Fruit fly (Drosophila melanogaster) whole organism, embryonic: ENCODE data around the gene CG14221.

Source experiments
- Asciz ChIP-seq: fragments of 200-800 bp; sonication (Bioruptor generic); optimal IDR thresholded peaks from 2 replicates; lab custom pipeline; 2017; ENCODE audit warnings: missing biosample characterization, mild to moderate bottlenecking, missing genetic modification characterization, missing genetic modification reagents
- CG10565 ChIP-seq: fragments of 200-800 bp; sonication (Bioruptor generic); optimal IDR thresholded peaks from 3 replicates; lab custom pipeline; 2016; ENCODE audit warnings: missing biosample characterization, mild to moderate bottlenecking, missing genetic modification characterization
- CG11723 ChIP-seq: fragments of 200-800 bp; sonication (Bioruptor generic); optimal IDR thresholded peaks from 2 replicates; lab custom pipeline; 2017; ENCODE audit warnings: missing biosample characterization, mild to moderate bottlenecking, missing genetic modification characterization
- CG12219 ChIP-seq: fragments of 200-800 bp; sonication (Bioruptor generic); optimal IDR thresholded peaks from 3 replicates; lab custom pipeline; 2018; ENCODE audit warnings: missing biosample characterization, mild to moderate bottlenecking, missing genetic modification characterization
- CG13624 ChIP-seq: fragments of 200-800 bp; sonication (Bioruptor generic); optimal IDR thresholded peaks from 2 replicates; lab custom pipeline; 2016; ENCODE audit warnings: missing biosample characterization, missing genetic modification characterization
- CG14710 ChIP-seq: fragments of 200-800 bp; sonication (Bioruptor generic); optimal IDR thresholded peaks from 3 replicates; lab custom pipeline; 2019; ENCODE audit warnings: missing biosample characterization, mild to moderate bottlenecking, missing genetic modification characterization, moderate library complexity
- CG15011 ChIP-seq: fragments of 200-800 bp; sonication (Bioruptor generic); optimal IDR thresholded peaks from 3 replicates; lab custom pipeline; 2018; ENCODE audit warnings: missing biosample characterization, mild to moderate bottlenecking, missing genetic modification characterization
- CG15269 ChIP-seq: fragments of 200-800 bp; sonication (Bioruptor generic); optimal IDR thresholded peaks from 2 replicates; lab custom pipeline; 2018; ENCODE audit warnings: missing biosample characterization, mild to moderate bottlenecking, missing genetic modification characterization, moderate library complexity
- CG1602 ChIP-seq: fragments of 200-800 bp; sonication (Bioruptor generic); optimal IDR thresholded peaks from 3 replicates; lab custom pipeline; 2016; ENCODE audit warnings: missing biosample characterization, missing genetic modification characterization
- CG1647 ChIP-seq: fragments of 200-800 bp; sonication (Bioruptor generic); optimal IDR thresholded peaks from 3 replicates; lab custom pipeline; 2016; ENCODE audit warnings: missing biosample characterization, missing genetic modification characterization
- CG16813 ChIP-seq: fragments of 200-800 bp; sonication (Bioruptor generic); IDR thresholded peaks from 3 replicates; pipeline ENCODE4 v1.3.6; 2022; ENCODE audit warnings: missing biosample characterization, missing genetic modification characterization; ENCODE audit not compliant: partially characterized antibody
- CG17385 ChIP-seq: fragments of 200-800 bp; sonication (Bioruptor generic); optimal IDR thresholded peaks from 3 replicates; lab custom pipeline; 2018; ENCODE audit warnings: missing biosample characterization, mild to moderate bottlenecking, missing genetic modification characterization
- CG17568 ChIP-seq: fragments of 200-800 bp; sonication (Bioruptor generic); optimal IDR thresholded peaks from 2 replicates; lab custom pipeline; 2018; ENCODE audit warnings: missing biosample characterization, mild to moderate bottlenecking, missing genetic modification characterization, moderate library complexity
- CG2202 ChIP-seq: fragments of 200-800 bp; sonication (Bioruptor generic); optimal IDR thresholded peaks from 2 replicates; lab custom pipeline; 2018; ENCODE audit warnings: missing biosample characterization, mild to moderate bottlenecking, missing genetic modification characterization
- CG34422 ChIP-seq: fragments of 200-800 bp; sonication (Bioruptor generic); IDR thresholded peaks from 3 replicates; pipeline ENCODE4 v1.3.6; 2022; ENCODE audit warnings: missing biosample characterization, missing genetic modification characterization
- CG5180 ChIP-seq: fragments of 200-800 bp; sonication (Bioruptor generic); optimal IDR thresholded peaks from 3 replicates; lab custom pipeline; 2017; ENCODE audit warnings: missing biosample characterization, missing genetic modification characterization, mild to moderate bottlenecking, moderate library complexity, missing genetic modification reagents
- CG8478 ChIP-seq: fragments of >200 bp; optimal IDR thresholded peaks from 2 replicates; lab custom pipeline; 2018
- CG8924 ChIP-seq: fragments of 200-800 bp; optimal IDR thresholded peaks from 3 replicates; lab custom pipeline; 2019; ENCODE audit warnings: missing biosample characterization, mild to moderate bottlenecking, missing genetic modification characterization, moderate library complexity
- CTCF ChIP-seq: fragments of 200-800 bp; sonication (Bioruptor generic); optimal IDR thresholded peaks from 2 replicates; lab custom pipeline; 2017; ENCODE audit warnings: missing biosample characterization, mild to moderate bottlenecking, missing genetic modification characterization, moderate library complexity
- Eip74EF ChIP-seq, 2 experiments: fragments of 200-800 bp in 1 of 2; fragments of >200 bp in 1 of 2; sonication (Bioruptor generic) in 1 of 2; optimal IDR thresholded peaks; 2 replicates each; lab custom pipeline; 2017 to 2019; ENCODE audit warnings: missing biosample characterization in 2 of 2, missing genetic modification characterization in 2 of 2, mild to moderate bottlenecking in 1 of 2, moderate library complexity in 1 of 2
- Fer1 ChIP-seq: fragments of 200-800 bp; sonication (Bioruptor generic); optimal IDR thresholded peaks from 2 replicates; lab custom pipeline; 2017; ENCODE audit warnings: missing biosample characterization, mild to moderate bottlenecking, missing genetic modification characterization
- Hand ChIP-seq: fragments of 200-800 bp; sonication (Bioruptor generic); optimal IDR thresholded peaks from 2 replicates; lab custom pipeline; 2017; ENCODE audit warnings: mild to moderate bottlenecking, missing biosample characterization, missing genetic modification reagents, missing genetic modification characterization
- Hsf ChIP-seq: fragments of 200-800 bp; sonication (Bioruptor generic); optimal IDR thresholded peaks from 3 replicates; lab custom pipeline; 2016; ENCODE audit warnings: missing biosample characterization, missing genetic modification characterization
- Lpt ChIP-seq: fragments of >200 bp; optimal IDR thresholded peaks from 2 replicates; lab custom pipeline; 2018; ENCODE audit warnings: missing biosample characterization, missing genetic modification characterization
- Oaz ChIP-seq: fragments of 200-800 bp; sonication (Bioruptor generic); IDR thresholded peaks from 2 replicates; pipeline ENCODE4 v1.3.6; 2022; ENCODE audit warnings: missing biosample characterization, missing genetic modification characterization
- Opbp ChIP-seq: fragments of 200-800 bp; sonication (Bioruptor generic); IDR thresholded peaks from 3 replicates; pipeline ENCODE4 v1.3.6; 2022; ENCODE audit warnings: missing biosample characterization, missing genetic modification characterization; ENCODE audit not compliant: partially characterized antibody
- Pdp1 ChIP-seq, 2 experiments: fragments of 200-800 bp; sonication (Bioruptor generic); optimal IDR thresholded peaks; 3 replicates each; lab custom pipeline; 2016; ENCODE audit warnings: missing biosample characterization in 2 of 2, missing genetic modification characterization in 2 of 2, mild to moderate bottlenecking in 1 of 2, moderate library complexity in 1 of 2
- Sin3A ChIP-seq: fragments of >200 bp; optimal IDR thresholded peaks from 2 replicates; lab custom pipeline; 2018
- Tbp ChIP-seq: fragments of >200 bp; optimal IDR thresholded peaks from 2 replicates; lab custom pipeline; 2018; ENCODE audit warnings: missing biosample characterization, missing genetic modification characterization
- Usf ChIP-seq: fragments of 200-800 bp; sonication (Bioruptor generic); optimal IDR thresholded peaks from 2 replicates; lab custom pipeline; 2017; ENCODE audit warnings: missing genotype, missing biosample characterization, missing genetic modification characterization
- abd-A ChIP-seq: fragments of 200-800 bp; sonication (Bioruptor generic); optimal IDR thresholded peaks from 3 replicates; lab custom pipeline; 2019; ENCODE audit warnings: missing biosample characterization, mild to moderate bottlenecking, missing genetic modification characterization, moderate library complexity
- al ChIP-seq: fragments of 200-800 bp; sonication (Bioruptor generic); IDR thresholded peaks from 2 replicates; pipeline ENCODE4 v1.3.6; 2022; ENCODE audit warnings: missing biosample characterization, missing genetic modification characterization
- bbx ChIP-seq: fragments of 200-800 bp; sonication (Bioruptor generic); IDR thresholded peaks from 2 replicates; pipeline ENCODE4 v1.3.6; 2022; ENCODE audit warnings: missing biosample characterization, missing genetic modification characterization; ENCODE audit not compliant: partially characterized antibody
- bcd ChIP-seq: fragments of 200-800 bp; sonication (Bioruptor generic); optimal IDR thresholded peaks from 2 replicates; lab custom pipeline; 2017; ENCODE audit warnings: missing biosample characterization, mild to moderate bottlenecking, missing genetic modification characterization
- chinmo ChIP-seq: fragments of 200-800 bp; sonication (Bioruptor generic); IDR thresholded peaks from 4 replicates; pipeline ENCODE4 v1.3.6; 2022; ENCODE audit warnings: missing biosample characterization, missing genetic modification characterization; ENCODE audit not compliant: partially characterized antibody
- en ChIP-seq: fragments of 200-800 bp; sonication (Bioruptor generic); optimal IDR thresholded peaks from 2 replicates; lab custom pipeline; 2016; ENCODE audit warnings: missing biosample characterization, missing genetic modification characterization
- esg ChIP-seq: fragments of 200-800 bp; sonication (Bioruptor generic); conservative IDR thresholded peaks from 2 replicates; pipeline ENCODE4 v1.3.6; 2022; ENCODE audit warnings: missing biosample characterization, missing genetic modification characterization
- fru ChIP-seq: fragments of >200 bp; optimal IDR thresholded peaks from 2 replicates; lab custom pipeline; 2017
- gcm ChIP-seq: fragments of 200-800 bp; sonication (Bioruptor generic); optimal IDR thresholded peaks from 2 replicates; lab custom pipeline; 2019; ENCODE audit warnings: missing biosample characterization, mild to moderate bottlenecking, missing genetic modification characterization, moderate library complexity
- gcm2 ChIP-seq: fragments of 200-800 bp; sonication (Bioruptor generic); optimal IDR thresholded peaks from 2 replicates; lab custom pipeline; 2016; ENCODE audit warnings: missing biosample characterization, missing genetic modification characterization
- grau ChIP-seq: fragments of 200-800 bp; optimal IDR thresholded peaks from 3 replicates; lab custom pipeline; 2019; ENCODE audit warnings: missing biosample characterization, mild to moderate bottlenecking, missing genetic modification characterization, moderate library complexity
- kah ChIP-seq: fragments of 200-800 bp; sonication (Bioruptor generic); optimal IDR thresholded peaks from 2 replicates; lab custom pipeline; 2018; ENCODE audit warnings: missing biosample characterization, mild to moderate bottlenecking, missing genetic modification characterization
- pros ChIP-seq: fragments of 200-800 bp; sonication (Bioruptor generic); optimal IDR thresholded peaks from 3 replicates; lab custom pipeline; 2019; ENCODE audit warnings: missing biosample characterization, mild to moderate bottlenecking, missing genetic modification characterization, moderate library complexity
- psq ChIP-seq: fragments of 200-800 bp; sonication (Bioruptor generic); optimal IDR thresholded peaks from 2 replicates; lab custom pipeline; 2017; ENCODE audit warnings: missing biosample characterization, missing genetic modification characterization
- sd ChIP-seq: fragments of 200-800 bp; sonication (Bioruptor generic); optimal IDR thresholded peaks from 3 replicates; lab custom pipeline; 2018; ENCODE audit warnings: missing biosample characterization, mild to moderate bottlenecking, missing genetic modification characterization, moderate library complexity
- sim ChIP-seq: fragments of 200-800 bp; sonication (Bioruptor generic); IDR thresholded peaks from 2 replicates; pipeline ENCODE4 v1.3.6; 2022; ENCODE audit warnings: missing biosample characterization, missing genetic modification characterization
- twi ChIP-seq: fragments of 200-800 bp; optimal IDR thresholded peaks from 2 replicates; lab custom pipeline; 2019; ENCODE audit warnings: missing biosample characterization, mild to moderate bottlenecking, missing genetic modification characterization, moderate library complexity
- wdn ChIP-seq: fragments of 200-800 bp; sonication (Bioruptor generic); IDR thresholded peaks from 2 replicates; pipeline ENCODE4 v1.3.6; 2022; ENCODE audit warnings: missing biosample characterization, missing genetic modification characterization
- zen2 ChIP-seq: fragments of 200-800 bp; sonication (Bioruptor generic); IDR thresholded peaks from 3 replicates; pipeline ENCODE4 v1.3.6; 2022; ENCODE audit warnings: missing biosample characterization, missing genetic modification characterization; ENCODE audit not compliant: partially characterized antibody
- zfh1 ChIP-seq: fragments of 200-800 bp; sonication (Bioruptor generic); IDR thresholded peaks from 3 replicates; pipeline ENCODE4 v1.3.6; 2022; ENCODE audit warnings: missing biosample characterization, missing genetic modification characterization
- zfh2 ChIP-seq: fragments of 200-800 bp; sonication (Bioruptor generic); optimal IDR thresholded peaks from 2 replicates; lab custom pipeline; 2016; ENCODE audit warnings: missing biosample characterization, missing genetic modification characterization

The CG14221 gene

dm6 chrX:19637002-19637420, 16.0 kb upstream of the CG14221 start (continued):
- TF ChIP-seq abd-A (tag; lab: Kevin White, UChicago) (no peak), psq (GFP tag; lab: Kevin White, UChicago) (peak; percentile 69), bcd (GFP tag; lab: Kevin White, UChicago) (no peak), sd (tag; lab: Kevin White, UChicago) (no peak), gcm2 (GFP tag; lab: Kevin White, UChicago) (no peak), gcm (GFP tag; lab: Kevin White, UChicago) (no peak), Hand (GFP tag; lab: Kevin White, UChicago) (peak; percentile 12), CG13624 (GFP tag; lab: Kevin White, UChicago) (no peak), Pdp1 (GFP tag; optimal IDR thresholded peaks at IDR 0.05; lab: Kevin White, UChicago) (no peak), CG1602 (no peak), CG15011 (GFP tag; lab: Kevin White, UChicago) (no peak), CG11723 (GFP tag; lab: Kevin White, UChicago) (peak; percentile 22), CG14710 (tag; lab: Kevin White, UChicago) (no peak), Hsf (GFP tag; lab: Kevin White, UChicago) (no peak), fru (lab: Kevin White, UChicago) (no peak), Sin3A (lab: Kevin White, UChicago) (no peak), zfh1 (GFP tag; lab: Robert Waterston, UW) (no peak), Usf (no peak), CG8924 (tag; lab: Kevin White, UChicago) (no peak), CG10565 (GFP tag; lab: Kevin White, UChicago) (no peak), CG12219 (GFP tag; lab: Kevin White, UChicago) (no peak), bbx (GFP tag; lab: Robert Waterston, UW) (0 out of 2 replicates have a peak, but pooled peaks have one; percentile 24)

- TF ChIP-seq chinmo (GFP tag; lab: Robert Waterston, UW) (peak; percentile 98), Opbp (GFP tag; lab: Robert Waterston, UW) (peak; percentile 31; the same call in 1 of the 3 replicates), CG5180 (no peak), Fer1 (GFP tag; lab: Kevin White, UChicago) (peak; percentile 12), CG8478 (lab: Kevin White, UChicago) (peak; percentile 53), Lpt (no peak), CTCF (no peak), CG17385 (GFP tag; lab: Kevin White, UChicago) (peak; percentile 29), CG34422 (GFP tag; lab: Robert Waterston, UW) (peak; percentile 75; the same call in 1 of the 3 replicates), kah (GFP tag; lab: Kevin White, UChicago) (peak; percentile 39), fru (lab: Kevin White, UChicago) (no peak), zfh2 (GFP tag; lab: Kevin White, UChicago) (no peak), esg (GFP tag; lab: Robert Waterston, UW) (no peak), al (GFP tag; lab: Robert Waterston, UW) (no peak), Asciz (GFP tag; lab: Kevin White, UChicago) (no peak), pros (GFP tag; lab: Kevin White, UChicago) (no peak), grau (tag; lab: Kevin White, UChicago) (no peak), CG2202 (no peak), CG17568 (GFP tag; lab: Kevin White, UChicago) (no peak), Tbp (GFP tag; lab: Kevin White, UChicago) (no peak), CG15269 (tag; lab: Kevin White, UChicago) (no peak), CG1647 (GFP tag; lab: Kevin White, UChicago) (no peak), CG16813 (GFP tag; lab: Robert Waterston, UW) (no peak), en (no peak), twi (tag; lab: Kevin White, UChicago) (peak; percentile 4), Oaz (GFP tag; lab: Robert Waterston, UW) (no peak), Eip74EF (GFP tag; optimal IDR thresholded peaks at IDR 0.05; lab: Kevin White, UChicago) (no peak), wdn (no peak), zen2 (peak; percentile 53; the same call in 2 of the 3 replicates), sim (GFP tag; lab: Robert Waterston, UW) (no peak)
These were observed 10.4 kb upstream of the CG14221 start for dm6 chrX:19631365-19631832.
